Worm (Caenorhabditis elegans) whole organism, L3 larva: ENCODE measurements around the gene M04C3.5.

Experiments
- ceh-28 ChIP-seq: fragments of 150-350 bp; optimal IDR thresholded peaks from 2 replicates; lab custom pipeline; 2014; ENCODE audit warnings: missing biosample characterization, missing genetic modification reagents, missing genetic modification characterization
- ceh-82 ChIP-seq: fragments of 150-350 bp; optimal IDR thresholded peaks from 2 replicates; lab custom pipeline; 2014; ENCODE audit warnings: missing biosample characterization, missing genetic modification characterization
- daf-12 ChIP-seq: fragments of 150-350 bp; optimal IDR thresholded peaks from 2 replicates; lab custom pipeline; 2014; ENCODE audit warnings: missing biosample characterization, missing genetic modification reagents, missing genetic modification characterization
- egl-27 ChIP-seq: sonication (generic microtip); optimal IDR thresholded peaks from 4 replicates; lab custom pipeline; 2017; ENCODE audit warnings: missing biosample characterization, missing genetic modification reagents, missing genetic modification characterization
- elt-3 ChIP-seq, 3 experiments: fragments of 150-350 bp in 1 of 3; sonication (generic microtip) in 2 of 3; optimal IDR thresholded peaks; 2 replicates in 2 of 3; 4 replicates in 1 of 3; lab custom pipeline; 2014 to 2017; ENCODE audit warnings: missing biosample characterization in 3 of 3, missing genetic modification characterization in 3 of 3
- fkh-10 ChIP-seq: sonication (generic microtip); optimal IDR thresholded peaks from 2 replicates; lab custom pipeline; 2017; ENCODE audit warnings: missing biosample characterization, missing genetic modification reagents, missing genetic modification characterization
- fos-1 ChIP-seq: fragments of 150-350 bp; optimal IDR thresholded peaks from 2 replicates; lab custom pipeline; 2014; ENCODE audit warnings: missing biosample characterization, missing genetic modification characterization
- nfya-1 ChIP-seq: sonication (generic microtip); optimal IDR thresholded peaks from 2 replicates; lab custom pipeline; 2017; ENCODE audit warnings: missing genetic modification characterization, mild to moderate bottlenecking, missing compliant biosample characterization, antibody characterized with exemption, moderate library complexity; ENCODE audit not compliant: insufficient read depth
- pha-4 ChIP-seq: fragments of 150-350 bp; optimal IDR thresholded peaks from 2 replicates; lab custom pipeline; 2014; ENCODE audit warnings: missing biosample characterization, missing genetic modification reagents, missing genetic modification characterization
- tbx-2 ChIP-seq: sonication (generic microtip); optimal IDR thresholded peaks from 2 replicates; lab custom pipeline; 2016; ENCODE audit warnings: mild to moderate bottlenecking, missing genetic modification characterization, missing compliant biosample characterization
- unc-39 ChIP-seq: sonication (generic microtip); optimal IDR thresholded peaks from 4 replicates; lab custom pipeline; 2017; ENCODE audit warnings: missing biosample characterization, missing genetic modification characterization
- ztf-11 ChIP-seq: fragments of 150-350 bp; optimal IDR thresholded peaks from 2 replicates; lab custom pipeline; 2014; ENCODE audit warnings: missing biosample characterization, missing genetic modification characterization
- ztf-4 ChIP-seq: fragments of 150-350 bp; optimal IDR thresholded peaks from 2 replicates; lab custom pipeline; 2014; ENCODE audit warnings: missing biosample characterization, missing genetic modification characterization

DNA sequence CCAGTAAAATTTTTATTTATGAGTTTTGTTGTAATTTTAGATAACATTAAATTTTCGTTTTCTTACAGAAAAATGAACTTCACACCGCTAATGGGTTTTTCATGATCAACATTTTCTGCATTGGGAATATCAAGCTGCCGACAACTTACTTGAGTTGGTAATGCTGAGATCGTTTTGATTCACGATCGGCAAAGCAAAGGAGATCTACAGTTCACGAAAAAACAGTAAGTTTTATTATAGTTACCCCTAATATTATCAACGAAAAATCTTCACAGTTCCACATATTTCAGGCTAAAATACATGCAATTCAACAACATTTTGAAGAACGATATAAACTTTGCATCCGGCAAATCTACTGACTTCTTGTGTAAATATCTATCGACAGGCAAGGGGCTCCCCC lies 33.0 kb downstream of the M04C3.5 start, which contains the start of gene Y43F8B.22:
- no peak for TF ChIP-seq pha-4 (tag; lab: Kevin White, UChicago)
- TF ChIP-seq nfya-1 (tag; lab: Kevin White, UChicago): no peak
- TF ChIP-seq ztf-11 (tag; lab: Kevin White, UChicago): no peak
- no peak for TF ChIP-seq fkh-10
- no peak for TF ChIP-seq daf-12 (tag; lab: Kevin White, UChicago)
- TF ChIP-seq egl-27 (tag; lab: Kevin White, UChicago): no peak
- TF ChIP-seq elt-3 (tag; optimal IDR thresholded peaks at IDR 0.05; lab: Kevin White, UChicago): no peak
- TF ChIP-seq ceh-82 (tag; lab: Kevin White, UChicago): no peak
- no peak for TF ChIP-seq fos-1 (tag; lab: Kevin White, UChicago)
- no peak for TF ChIP-seq ztf-4 (tag; lab: Kevin White, UChicago)
- no peak for TF ChIP-seq ceh-28 (tag; lab: Kevin White, UChicago)
- TF ChIP-seq tbx-2 (tag; lab: Kevin White, UChicago): no peak
- TF ChIP-seq unc-39 (tag; lab: Kevin White, UChicago): no peak
